Worm (Caenorhabditis elegans) whole organism, L4 larva: ENCODE measurements around the gene eri-12.
A peak's percentile ranks its signal among the peaks of the same experiment; 100 is the strongest.

Experiments used
- F10B5.3 ChIP-seq: sonication (generic microtip); optimal IDR thresholded peaks from 2 replicates; lab custom pipeline; 2016; ENCODE audit warnings: mild to moderate bottlenecking, missing genetic modification characterization, missing compliant biosample characterization
- F26F4.8 ChIP-seq: fragments of 200-800 bp; sonication (Bioruptor generic); conservative IDR thresholded peaks from 2 replicates; pipeline ENCODE4 v1.3.6; 2022; ENCODE audit warnings: missing genetic modification characterization, missing compliant biosample characterization
- T20F7.1 ChIP-seq: fragments of 200-800 bp; sonication (Bioruptor generic); optimal IDR thresholded peaks from 2 replicates; lab custom pipeline; 2018; ENCODE audit warnings: mild to moderate bottlenecking, missing genetic modification characterization, missing compliant biosample characterization
- Y105C5A.15 ChIP-seq: fragments of 200-800 bp; sonication (Bioruptor generic); IDR thresholded peaks from 2 replicates; pipeline ENCODE4 v1.3.6; 2022; ENCODE audit warnings: missing genetic modification characterization, missing compliant biosample characterization
- ZK337.2 ChIP-seq: fragments of 200-800 bp; sonication (Bioruptor generic); IDR thresholded peaks from 2 replicates; pipeline ENCODE4 v1.3.6; 2022; ENCODE audit warnings: missing genetic modification reagents, missing genetic modification characterization, missing compliant biosample characterization
- ZK546.5 ChIP-seq, 2 experiments: sonication (generic microtip); optimal IDR thresholded peaks; 2 replicates each; lab custom pipeline; 2017; ENCODE audit warnings: missing biosample characterization in 2 of 2, missing genetic modification characterization in 2 of 2
- aly-2 ChIP-seq: sonication (generic microtip); optimal IDR thresholded peaks from 2 replicates; lab custom pipeline; 2018; ENCODE audit warnings: missing biosample characterization, missing genetic modification characterization
- ama-1 ChIP-seq: fragments of 150-350 bp; optimal IDR thresholded peaks from 2 replicates; lab custom pipeline; 2014; ENCODE audit warnings: inconsistent platforms, mixed read lengths
- ceh-32 ChIP-seq: sonication (generic microtip); optimal IDR thresholded peaks from 2 replicates; lab custom pipeline; 2016; ENCODE audit warnings: mild to moderate bottlenecking, missing genetic modification characterization, missing compliant biosample characterization; ENCODE audit not compliant: poor library complexity
- ceh-44 ChIP-seq: fragments of 200-800 bp; sonication (Bioruptor generic); IDR thresholded peaks from 2 replicates; pipeline ENCODE4 v1.3.6; 2022; ENCODE audit warnings: missing genetic modification reagents, missing genetic modification characterization, missing compliant biosample characterization
- ceh-62 ChIP-seq: sonication (generic microtip); optimal IDR thresholded peaks from 2 replicates; lab custom pipeline; 2017; ENCODE audit warnings: missing biosample characterization, missing genetic modification characterization
- ceh-82 ChIP-seq: sonication (generic microtip); optimal IDR thresholded peaks from 2 replicates; lab custom pipeline; 2017; ENCODE audit warnings: missing biosample characterization, missing genetic modification characterization
- cey-2 ChIP-seq: sonication (generic microtip); optimal IDR thresholded peaks from 3 replicates; lab custom pipeline; 2017; ENCODE audit warnings: missing genetic modification characterization, mild to moderate bottlenecking, missing compliant biosample characterization, antibody characterized with exemption, borderline replicate concordance; ENCODE audit not compliant: insufficient read depth
- daf-12 ChIP-seq: fragments of 150-350 bp; optimal IDR thresholded peaks from 2 replicates; lab custom pipeline; 2014; ENCODE audit warnings: missing biosample characterization, missing genetic modification reagents, missing genetic modification characterization
- daf-16 ChIP-seq, 3 experiments: sonication (generic microtip); optimal IDR thresholded peaks; 2 replicates each; lab custom pipeline; 2016 to 2017; ENCODE audit warnings: missing genetic modification characterization in 3 of 3, missing genetic modification reagents in 3 of 3, mild to moderate bottlenecking in 2 of 3, missing compliant biosample characterization in 2 of 3, missing biosample characterization in 1 of 3, moderate library complexity in 1 of 3
- daf-19 ChIP-seq: fragments of 200-800 bp; sonication (Bioruptor generic); conservative IDR thresholded peaks from 2 replicates; pipeline ENCODE4 v1.3.6; 2022; ENCODE audit warnings: missing genetic modification characterization, missing compliant biosample characterization
- egl-27 ChIP-seq: sonication (generic microtip); optimal IDR thresholded peaks from 3 replicates; lab custom pipeline; 2017; ENCODE audit warnings: missing biosample characterization, missing genetic modification reagents, missing genetic modification characterization
- egl-43 ChIP-seq: fragments of 200-800 bp; sonication (Bioruptor generic); IDR thresholded peaks from 2 replicates; pipeline ENCODE4 v1.3.6; 2022; ENCODE audit warnings: missing genetic modification reagents, missing genetic modification characterization, missing compliant biosample characterization
- gei-8 ChIP-seq: fragments of 200-800 bp; sonication (Bioruptor generic); optimal IDR thresholded peaks from 2 replicates; lab custom pipeline; 2018; ENCODE audit warnings: mild to moderate bottlenecking, missing genetic modification characterization, missing compliant biosample characterization
- hlh-11 ChIP-seq: fragments of 200-800 bp; sonication (Bioruptor generic); optimal IDR thresholded peaks from 2 replicates; lab custom pipeline; 2018; ENCODE audit warnings: mild to moderate bottlenecking, missing genetic modification characterization, missing compliant biosample characterization
- hlh-30 ChIP-seq: sonication (generic microtip); optimal IDR thresholded peaks from 2 replicates; lab custom pipeline; 2017; ENCODE audit warnings: antibody characterized with exemption, mild to moderate bottlenecking, missing genetic modification characterization, missing compliant biosample characterization; ENCODE audit not compliant: insufficient read depth
- jun-1 ChIP-seq: fragments of 150-350 bp; optimal IDR thresholded peaks from 2 replicates; lab custom pipeline; 2014; ENCODE audit warnings: missing biosample characterization, missing genetic modification reagents, missing genetic modification characterization
- lim-7 ChIP-seq: fragments of 200-800 bp; sonication (Bioruptor generic); IDR thresholded peaks from 2 replicates; pipeline ENCODE4 v1.3.6; 2022; ENCODE audit warnings: missing genetic modification characterization, missing compliant biosample characterization
- lin-15B ChIP-seq: fragments of 150-350 bp; sonication (generic microtip); optimal IDR thresholded peaks from 3 replicates; lab custom pipeline; 2014; ENCODE audit warnings: missing biosample characterization, missing genetic modification characterization
- lin-29 ChIP-seq: fragments of 200-800 bp; sonication (Bioruptor generic); IDR thresholded peaks from 2 replicates; pipeline ENCODE4 v1.3.6; 2022; ENCODE audit warnings: missing genetic modification reagents, missing genetic modification characterization, missing compliant biosample characterization
- lin-38 ChIP-seq: fragments of 200-800 bp; sonication (Bioruptor generic); IDR thresholded peaks from 2 replicates; pipeline ENCODE4 v1.3.6; 2022; ENCODE audit warnings: missing genetic modification reagents, missing genetic modification characterization, missing compliant biosample characterization
- madf-9 ChIP-seq: fragments of 200-800 bp; sonication (Bioruptor generic); conservative IDR thresholded peaks from 2 replicates; pipeline ENCODE4 v1.3.6; 2022; ENCODE audit warnings: missing genetic modification reagents, missing genetic modification characterization, missing compliant biosample characterization
- mdl-1 ChIP-seq, 2 experiments: fragments of 150-350 bp in 1 of 2; sonication (generic microtip) in 1 of 2; optimal IDR thresholded peaks; 2 replicates each; lab custom pipeline; 2014 to 2017; ENCODE audit warnings: missing biosample characterization in 2 of 2, missing genetic modification characterization in 2 of 2
- mes-2 ChIP-seq: sonication (generic microtip); optimal IDR thresholded peaks from 2 replicates; lab custom pipeline; 2016; ENCODE audit warnings: missing genotype, mild to moderate bottlenecking, missing genetic modification characterization, missing compliant biosample characterization; ENCODE audit not compliant: poor library complexity, severe bottlenecking
- nhr-102 ChIP-seq: sonication (generic microtip); optimal IDR thresholded peaks from 2 replicates; lab custom pipeline; 2016; ENCODE audit warnings: mild to moderate bottlenecking, missing genetic modification characterization, moderate library complexity, missing compliant biosample characterization
- nhr-11 ChIP-seq: fragments of 150-350 bp; optimal IDR thresholded peaks from 2 replicates; lab custom pipeline; 2014; ENCODE audit warnings: missing biosample characterization, missing genetic modification characterization
- nhr-237 ChIP-seq: sonication (generic microtip); optimal IDR thresholded peaks from 2 replicates; lab custom pipeline; 2017; ENCODE audit warnings: missing biosample characterization, missing genetic modification characterization
- nhr-25 ChIP-seq: sonication (generic microtip); optimal IDR thresholded peaks from 2 replicates; lab custom pipeline; 2017; ENCODE audit warnings: missing genetic modification characterization, mild to moderate bottlenecking, missing compliant biosample characterization, antibody characterized with exemption, moderate library complexity, borderline replicate concordance; ENCODE audit not compliant: insufficient read depth
- nhr-28 ChIP-seq: fragments of 150-350 bp; optimal IDR thresholded peaks from 2 replicates; lab custom pipeline; 2014; ENCODE audit warnings: missing biosample characterization, missing genetic modification characterization
- nhr-41 ChIP-seq: fragments of 200-800 bp; sonication (Bioruptor generic); IDR thresholded peaks from 2 replicates; pipeline ENCODE4 v1.3.6; 2022; ENCODE audit warnings: missing genetic modification reagents, missing genetic modification characterization, missing compliant biosample characterization
- nhr-48 ChIP-seq: sonication (generic microtip); optimal IDR thresholded peaks from 2 replicates; lab custom pipeline; 2016; ENCODE audit warnings: mild to moderate bottlenecking, missing genetic modification characterization, missing compliant biosample characterization
- nhr-77 ChIP-seq: fragments of 150-350 bp; optimal IDR thresholded peaks from 2 replicates; lab custom pipeline; 2014; ENCODE audit warnings: missing biosample characterization, missing genetic modification characterization
- pha-4 ChIP-seq, 2 experiments: fragments of 150-350 bp in 1 of 2; fragments of 200-800 bp in 1 of 2; sonication (Bioruptor generic) in 1 of 2; IDR thresholded peaks in 1 of 2; optimal IDR thresholded peaks in 1 of 2; 2 replicates each; pipeline versions ENCODE4 v1.3.6 to Lab custom; 2014 to 2022; ENCODE audit warnings: missing genetic modification characterization in 2 of 2, missing genetic modification reagents in 2 of 2, missing biosample characterization in 1 of 2, missing compliant biosample characterization in 1 of 2
- php-3 ChIP-seq: fragments of 200-800 bp; sonication (Bioruptor generic); IDR thresholded peaks from 2 replicates; pipeline ENCODE4 v1.3.6; 2022; ENCODE audit warnings: missing genetic modification reagents, missing genetic modification characterization, missing compliant biosample characterization
- pqm-1 ChIP-seq: sonication (generic microtip); optimal IDR thresholded peaks from 2 replicates; lab custom pipeline; 2017; ENCODE audit warnings: missing biosample characterization, missing genetic modification characterization
- rbr-2 ChIP-seq: sonication (generic microtip); optimal IDR thresholded peaks from 2 replicates; lab custom pipeline; 2016; ENCODE audit warnings: missing genotype, missing genetic modification characterization, missing compliant biosample characterization
- snpc-4 ChIP-seq: fragments of 150-350 bp; optimal IDR thresholded peaks from 2 replicates; lab custom pipeline; 2014; ENCODE audit warnings: missing biosample characterization, missing genetic modification characterization
- spr-3 ChIP-seq: fragments of 200-800 bp; sonication (Bioruptor generic); optimal IDR thresholded peaks from 2 replicates; lab custom pipeline; 2018; ENCODE audit warnings: mild to moderate bottlenecking, missing genetic modification characterization, missing compliant biosample characterization
- unc-130 ChIP-seq: sonication (generic microtip); optimal IDR thresholded peaks from 2 replicates; lab custom pipeline; 2016; ENCODE audit warnings: missing genetic modification reagents, missing genetic modification characterization, missing compliant biosample characterization
- unc-39 ChIP-seq: sonication (generic microtip); optimal IDR thresholded peaks from 2 replicates; lab custom pipeline; 2017; ENCODE audit warnings: missing biosample characterization, missing genetic modification characterization
- unc-62 ChIP-seq, 3 experiments: fragments of 150-350 bp in 1 of 3; sonication (generic microtip); optimal IDR thresholded peaks in 2 of 3; peaks in 1 of 3; 1 replicate in 1 of 3; 2 replicates in 2 of 3; lab custom pipeline; 2014 to 2017; ENCODE audit warnings: missing biosample characterization in 3 of 3, missing genetic modification characterization in 3 of 3, missing genetic modification reagents in 3 of 3, missing genotype in 1 of 3
- vab-7 ChIP-seq: fragments of 200-800 bp; sonication (Bioruptor generic); IDR thresholded peaks from 2 replicates; pipeline ENCODE4 v1.3.6; 2022; ENCODE audit warnings: missing genetic modification reagents, missing genetic modification characterization, missing compliant biosample characterization
- zfp-2 ChIP-seq: sonication (generic microtip); optimal IDR thresholded peaks from 2 replicates; lab custom pipeline; 2016; ENCODE audit warnings: mild to moderate bottlenecking, missing genetic modification characterization, missing compliant biosample characterization
- ztf-7 ChIP-seq: fragments of 150-350 bp; optimal IDR thresholded peaks from 2 replicates; lab custom pipeline; 2014; ENCODE audit warnings: missing biosample characterization, missing genetic modification characterization

Gene eri-12

DNA sequence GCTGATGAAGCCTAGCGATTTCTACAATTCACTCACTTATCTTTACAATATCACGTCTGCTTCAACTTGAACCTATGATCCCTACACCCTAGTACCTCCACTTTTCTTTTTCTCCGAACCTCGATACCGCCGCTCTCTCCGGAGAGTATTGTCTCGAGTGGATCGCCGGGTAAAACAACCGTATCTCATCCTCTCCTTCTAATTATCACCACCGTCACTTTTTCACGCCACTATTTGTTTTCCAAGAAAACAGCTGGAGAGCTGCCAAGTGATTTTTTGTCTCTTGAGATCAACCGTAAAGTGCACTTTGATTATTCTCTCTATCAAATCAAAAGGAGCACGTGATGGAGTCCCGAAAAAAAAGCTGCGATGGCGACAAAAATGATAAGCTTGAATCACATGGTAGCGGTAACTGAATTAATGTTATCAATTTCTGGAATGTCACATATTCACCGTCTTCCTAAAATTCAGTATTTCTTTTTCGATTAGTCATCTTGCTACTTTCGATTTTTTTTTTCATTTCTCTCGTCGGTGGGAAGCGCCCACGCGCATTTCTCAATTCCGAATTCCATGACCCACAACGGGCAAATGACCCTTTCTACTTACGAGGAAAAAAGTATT is 43.0 kb downstream of the eri-12 start (continued):
- TF ChIP-seq F10B5.3 (tag; lab: Kevin White, UChicago) (no peak), cey-2 (tag; lab: Kevin White, UChicago) (no peak), nhr-41 (GFP tag; lab: Robert Waterston, UW) (no peak), zfp-2 (no peak), mes-2 (peak; percentile 1), unc-39 (tag; lab: Kevin White, UChicago) (no peak), hlh-30 (tag; lab: Kevin White, UChicago) (peak; percentile 72), unc-130 (GFP tag; lab: Kevin White, UChicago) (no peak), egl-43 (GFP tag; lab: Robert Waterston, UW) (no peak), ceh-44 (GFP tag; lab: Robert Waterston, UW) (no peak), ama-1 (lab: Kevin White, UChicago) (no peak), ZK337.2 (GFP tag; lab: Robert Waterston, UW) (no peak), spr-3 (GFP tag; lab: Kevin White, UChicago) (no peak), vab-7 (GFP tag; lab: Robert Waterston, UW) (no peak), T20F7.1 (GFP tag; lab: Kevin White, UChicago) (no peak), lin-38 (GFP tag; lab: Robert Waterston, UW) (peak; percentile 16), nhr-25 (tag; lab: Kevin White, UChicago) (no peak), lin-15B (no peak), lim-7 (GFP tag; lab: Robert Waterston, UW) (no peak), F26F4.8 (GFP tag; lab: Robert Waterston, UW) (no peak), madf-9 (GFP tag; lab: Robert Waterston, UW) (no peak), ceh-32 (no peak), nhr-28 (peak; percentile 36), unc-62 (GFP tag; optimal IDR thresholded peaks at IDR 0.05 in 1 of 2; lab: Kevin White, UChicago) (peak; percentile 30 to 97), unc-62 (tag; optimal IDR thresholded peaks at IDR 0.05; lab: Kevin White, UChicago) (no peak), nhr-11 (tag; lab: Kevin White, UChicago) (no peak), egl-27 (no peak), daf-12 (no peak), nhr-48 (peak; percentile 3), php-3 (GFP tag; lab: Robert Waterston, UW) (0 out of 2 replicates have a peak, but pooled peaks have one; percentile 13), daf-16 (GFP tag; optimal IDR thresholded peaks at IDR 0.05; lab: Kevin White, UChicago) (peak in 1 of 2 experiments; percentile 1), daf-16 (tag; optimal IDR thresholded peaks at IDR 0.05; lab: Kevin White, UChicago) (peak; percentile 45), nhr-77 (tag; lab: Kevin White, UChicago) (peak; percentile 19), jun-1 (tag; lab: Kevin White, UChicago) (no peak), ceh-82 (tag; lab: Kevin White, UChicago) (no peak), snpc-4 (no peak), pha-4 (GFP tag; IDR thresholded peaks at IDR 0.05; lab: Robert Waterston, UW) (0 out of 2 replicates have a peak, but pooled peaks have one; percentile 14), pha-4 (tag; optimal IDR thresholded peaks at IDR 0.05; lab: Kevin White, UChicago) (no peak), hlh-11 (tag; lab: Kevin White, UChicago) (peak; percentile 80), lin-29 (no peak), mdl-1 (tag; optimal IDR thresholded peaks at IDR 0.05; lab: Kevin White, UChicago) (peak in 1 of 2 experiments; percentile 21), ceh-62 (tag; lab: Kevin White, UChicago) (no peak), ztf-7 (no peak), gei-8 (no peak), aly-2 (tag; lab: Kevin White, UChicago) (no peak), nhr-237 (no peak), daf-19 (GFP tag; lab: Robert Waterston, UW) (no peak), rbr-2 (no peak), pqm-1 (peak; percentile 58), nhr-102 (tag; lab: Kevin White, UChicago) (no peak), Y105C5A.15 (GFP tag; lab: Robert Waterston, UW) (no peak), ZK546.5 (tag; optimal IDR thresholded peaks at IDR 0.05; lab: Kevin White, UChicago) (no peak)
